Worm (Caenorhabditis elegans) whole organism, mixed stage, embryonic: ENCODE data around the gene B0198.2.

ENCODE experiments used
- ceh-39 ChIP-seq: fragments of 150-350 bp; optimal IDR thresholded peaks from 2 replicates; lab custom pipeline; 2014; ENCODE audit warnings: missing biosample characterization, missing genetic modification characterization
- ces-1 ChIP-seq: fragments of 150-350 bp; optimal IDR thresholded peaks from 2 replicates; lab custom pipeline; 2014; ENCODE audit warnings: missing biosample characterization, missing genetic modification reagents, missing genetic modification characterization
- lin-32 ChIP-seq: fragments of 200-800 bp; sonication (Bioruptor generic); optimal IDR thresholded peaks from 2 replicates; lab custom pipeline; 2018; ENCODE audit warnings: mild to moderate bottlenecking, missing genetic modification characterization, missing compliant biosample characterization
- mep-1 ChIP-seq: fragments of 150-350 bp; optimal IDR thresholded peaks from 2 replicates; lab custom pipeline; 2017; ENCODE audit warnings: missing biosample characterization, missing genetic modification reagents, missing genetic modification characterization, inconsistent platforms
- mls-2 ChIP-seq: sonication (generic microtip); optimal IDR thresholded peaks from 2 replicates; lab custom pipeline; 2016; ENCODE audit warnings: mild to moderate bottlenecking, missing genetic modification characterization, moderate library complexity, missing compliant biosample characterization
- nhr-12 ChIP-seq: fragments of 150-350 bp; optimal IDR thresholded peaks from 2 replicates; lab custom pipeline; 2014; ENCODE audit warnings: missing biosample characterization, missing genetic modification characterization
- nhr-28 ChIP-seq: fragments of 150-350 bp; optimal IDR thresholded peaks from 2 replicates; lab custom pipeline; 2014; ENCODE audit warnings: missing biosample characterization, missing genetic modification characterization
- snpc-4 ChIP-seq: fragments of 150-350 bp; optimal IDR thresholded peaks from 2 replicates; lab custom pipeline; 2014; ENCODE audit warnings: missing biosample characterization, missing genetic modification characterization
- unc-62 ChIP-seq: fragments of 150-350 bp; optimal IDR thresholded peaks from 2 replicates; lab custom pipeline; 2014; ENCODE audit warnings: missing biosample characterization, missing genetic modification reagents, missing genetic modification characterization

ce11 chrX:12037978-12038377 lies 12.4 kb downstream of the B0198.2 start:
- TF ChIP-seq mls-2 (tag; lab: Kevin White, UChicago) (no peak), ceh-39 (tag; lab: Kevin White, UChicago) (no peak), snpc-4 (tag; lab: Kevin White, UChicago) (no peak), lin-32 (no peak), nhr-28 (tag; lab: Kevin White, UChicago) (no peak), unc-62 (no peak), mep-1 (no peak), nhr-12 (tag; lab: Kevin White, UChicago) (no peak), ces-1 (peak; percentile 59)
